Fruit fly (Drosophila melanogaster) whole organism, wandering third instar larva: ENCODE measurements around the gene AMPKalpha.

Experiments
- CG9705 ChIP-seq: fragments of 200-800 bp; sonication (Bioruptor generic); optimal IDR thresholded peaks from 2 replicates; lab custom pipeline; 2018; ENCODE audit warnings: missing biosample characterization, mild to moderate bottlenecking, missing genetic modification characterization
- CrebA ChIP-seq: fragments of 200-800 bp; sonication (Bioruptor generic); optimal IDR thresholded peaks from 2 replicates; lab custom pipeline; 2016; ENCODE audit warnings: missing biosample characterization, mild to moderate bottlenecking, missing genetic modification characterization, borderline replicate concordance
- Dfd ChIP-seq: fragments of >200 bp; optimal IDR thresholded peaks from 2 replicates; lab custom pipeline; 2017; ENCODE audit warnings: missing biosample characterization, missing genetic modification characterization
- Dif ChIP-seq: fragments of 200-275, 200-300 bp; sonication (Bioruptor generic); optimal IDR thresholded peaks from 2 replicates; lab custom pipeline; 2018; ENCODE audit warnings: missing biosample characterization, missing genetic modification characterization; ENCODE audit not compliant: partially characterized antibody
- GATAd ChIP-seq: sonication (Bioruptor generic); optimal IDR thresholded peaks from 2 replicates; lab custom pipeline; 2016; ENCODE audit warnings: missing biosample characterization, missing genetic modification characterization
- HLH106 ChIP-seq: fragments of 200-800 bp; optimal IDR thresholded peaks from 3 replicates; lab custom pipeline; 2019; ENCODE audit warnings: missing biosample characterization, mild to moderate bottlenecking, missing genetic modification characterization, moderate library complexity
- Hnf4 ChIP-seq: fragments of 200-800 bp; sonication (Bioruptor generic); optimal IDR thresholded peaks from 2 replicates; lab custom pipeline; 2016; ENCODE audit warnings: missing biosample characterization, mild to moderate bottlenecking, missing genetic modification characterization
- Hr78 ChIP-seq: fragments of >200 bp; optimal IDR thresholded peaks from 2 replicates; lab custom pipeline; 2017; ENCODE audit warnings: missing biosample characterization, missing genetic modification characterization
- Hr83 ChIP-seq: fragments of 200-300 bp; sonication (Bioruptor generic); optimal IDR thresholded peaks from 2 replicates; lab custom pipeline; 2016; ENCODE audit warnings: missing biosample characterization, mild to moderate bottlenecking, missing genetic modification characterization, moderate library complexity; ENCODE audit not compliant: poor library complexity, severe bottlenecking
- Jra ChIP-seq: sonication (Bioruptor generic); optimal IDR thresholded peaks from 2 replicates; lab custom pipeline; 2016; ENCODE audit warnings: missing biosample characterization, missing genetic modification characterization
- Mio ChIP-seq: sonication (Bioruptor generic); optimal IDR thresholded peaks from 2 replicates; lab custom pipeline; 2016; ENCODE audit warnings: missing biosample characterization, missing genetic modification characterization
- Myc ChIP-seq: fragments of >200 bp; optimal IDR thresholded peaks from 2 replicates; lab custom pipeline; 2017
- OdsH ChIP-seq: fragments of 200-800 bp; sonication (Bioruptor generic); optimal IDR thresholded peaks from 2 replicates; lab custom pipeline; 2016; ENCODE audit warnings: missing biosample characterization, mild to moderate bottlenecking, missing genetic modification characterization
- Rel ChIP-seq, 2 experiments: fragments of 200-800 bp; sonication (Bioruptor generic) in 1 of 2; optimal IDR thresholded peaks; 2 replicates in 1 of 2; 3 replicates in 1 of 2; lab custom pipeline; 2016 to 2019; ENCODE audit warnings: mild to moderate bottlenecking in 2 of 2, missing biosample characterization in 2 of 2, missing genetic modification characterization in 2 of 2, moderate library complexity in 1 of 2
- Sp1 ChIP-seq: fragments of 200-800 bp; sonication (Bioruptor generic); optimal IDR thresholded peaks from 3 replicates; lab custom pipeline; 2019; ENCODE audit warnings: missing biosample characterization, mild to moderate bottlenecking, missing genetic modification characterization, moderate library complexity
- Vsx2 ChIP-seq: fragments of 200-300, 225-300 bp; sonication (Bioruptor generic); optimal IDR thresholded peaks from 2 replicates; lab custom pipeline; 2018; ENCODE audit warnings: missing biosample characterization, missing genetic modification characterization; ENCODE audit not compliant: partially characterized antibody
- dsf ChIP-seq: sonication (Bioruptor generic); optimal IDR thresholded peaks from 2 replicates; lab custom pipeline; 2016; ENCODE audit warnings: missing biosample characterization, missing genetic modification characterization, borderline replicate concordance
- ey ChIP-seq: fragments of 200-800 bp; sonication (Bioruptor generic); optimal IDR thresholded peaks from 2 replicates; lab custom pipeline; 2016; ENCODE audit warnings: missing biosample characterization, missing genetic modification characterization
- foxo ChIP-seq, 2 experiments: fragments of 200-800 bp; sonication (Bioruptor generic); optimal IDR thresholded peaks; 2 replicates in 1 of 2; 3 replicates in 1 of 2; lab custom pipeline; 2016 to 2017; ENCODE audit warnings: missing biosample characterization in 2 of 2, missing genetic modification characterization in 2 of 2
- fru ChIP-seq: fragments of 200-800 bp; sonication (Bioruptor generic); optimal IDR thresholded peaks from 3 replicates; lab custom pipeline; 2016; ENCODE audit warnings: missing biosample characterization, mild to moderate bottlenecking, missing genetic modification characterization
- h ChIP-seq: fragments of 200-800 bp; sonication (Bioruptor generic); optimal IDR thresholded peaks from 3 replicates; lab custom pipeline; 2016; ENCODE audit warnings: missing biosample characterization, mild to moderate bottlenecking, missing genetic modification characterization
- jim ChIP-seq: fragments of 175-275, 200-325 bp; sonication (Bioruptor generic); optimal IDR thresholded peaks from 2 replicates; lab custom pipeline; 2016; ENCODE audit warnings: missing biosample characterization, mild to moderate bottlenecking, missing genetic modification characterization
- psq ChIP-seq: fragments of 200-800 bp; sonication (Bioruptor generic); optimal IDR thresholded peaks from 3 replicates; lab custom pipeline; 2017; ENCODE audit warnings: missing biosample characterization, mild to moderate bottlenecking, missing genetic modification characterization, moderate library complexity
- rgr ChIP-seq: fragments of 200-800 bp; sonication (Bioruptor generic); optimal IDR thresholded peaks from 3 replicates; lab custom pipeline; 2016; ENCODE audit warnings: missing biosample characterization, mild to moderate bottlenecking, missing genetic modification characterization
- sv ChIP-seq: fragments of 200-800 bp; sonication (Bioruptor generic); optimal IDR thresholded peaks from 3 replicates; lab custom pipeline; 2016; ENCODE audit warnings: missing biosample characterization, missing genetic modification characterization
- woc ChIP-seq: sonication (Bioruptor generic); optimal IDR thresholded peaks from 2 replicates; lab custom pipeline; 2016; ENCODE audit warnings: missing biosample characterization, mild to moderate bottlenecking, missing genetic modification characterization

AMPKalpha gene

DNA sequence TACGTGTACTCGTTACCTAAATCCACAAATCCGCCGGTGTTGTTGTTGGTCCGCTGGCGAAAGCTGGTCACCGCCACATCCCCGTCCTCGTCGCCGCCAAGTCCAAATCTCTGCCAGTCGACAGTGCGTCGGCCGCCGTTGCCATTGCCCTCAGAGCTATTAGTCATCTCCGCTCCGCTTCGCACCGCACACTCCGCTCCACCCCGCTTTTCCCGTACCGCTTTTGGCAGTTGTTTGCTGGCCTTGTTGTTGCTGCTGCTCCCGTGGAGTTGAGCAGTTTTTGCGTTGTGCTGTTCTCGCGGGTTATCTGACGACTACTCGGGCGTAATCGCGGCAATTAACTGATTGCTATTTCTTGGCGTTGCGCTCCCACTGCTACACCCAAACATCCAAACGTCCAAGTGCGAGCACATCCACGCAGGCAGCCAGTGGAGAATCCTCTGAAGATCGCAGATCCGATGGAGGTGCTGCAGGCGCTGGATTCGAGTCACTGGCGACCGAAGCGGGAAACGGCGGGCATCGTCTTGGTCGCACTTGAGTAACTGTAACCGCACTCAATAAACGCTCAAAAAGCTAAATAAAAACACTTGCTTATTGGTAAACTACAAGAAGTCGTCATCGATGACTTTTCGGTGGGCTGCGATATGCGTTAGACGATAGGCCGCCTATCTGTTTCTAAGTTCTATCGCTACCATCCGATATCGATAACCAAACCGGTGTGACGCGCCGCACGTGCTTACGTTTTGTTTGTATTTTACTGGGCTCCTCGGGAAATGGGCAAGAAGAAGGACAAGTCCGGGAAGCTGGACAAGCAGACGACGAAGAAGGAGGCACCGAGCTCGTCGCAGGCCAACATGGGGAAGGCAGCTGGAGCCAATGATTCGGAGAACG is 21.8 kb upstream of the AMPKalpha start, which contains the start of the genes CG12773 and CG11417:
CG12773 (minus strand) TSS at position 660 of the 891 bp plus-strand sequence.
CG11417 (plus strand) TSS at position 693 of the 891 bp plus-strand sequence.
- TF ChIP-seq rgr: no peak
- TF ChIP-seq dsf (GFP tag; lab: Kevin White, UChicago): no peak
- no peak for TF ChIP-seq Hr78 (GFP tag; lab: Kevin White, UChicago)
- peak; percentile 27 for TF ChIP-seq h (GFP tag; lab: Kevin White, UChicago)
- no peak for TF ChIP-seq CG9705 (GFP tag; lab: Kevin White, UChicago)
- TF ChIP-seq Vsx2: no peak
- TF ChIP-seq Rel (GFP tag; optimal IDR thresholded peaks at IDR 0.05; lab: Kevin White, UChicago): no peak
- TF ChIP-seq Rel (tag; optimal IDR thresholded peaks at IDR 0.05; lab: Kevin White, UChicago): no peak
- peak; percentile 9 for TF ChIP-seq Dif
- no peak for TF ChIP-seq HLH106
- peak; percentile 11 for TF ChIP-seq Sp1 (GFP tag; lab: Kevin White, UChicago)
- TF ChIP-seq psq (GFP tag; lab: Kevin White, UChicago): no peak
- peak; percentile 16 for TF ChIP-seq Myc (lab: Kevin White, UChicago)
- TF ChIP-seq Jra (GFP tag; lab: Kevin White, UChicago): peak; percentile 75
- no peak for TF ChIP-seq Dfd (GFP tag; lab: Kevin White, UChicago)

DNA sequence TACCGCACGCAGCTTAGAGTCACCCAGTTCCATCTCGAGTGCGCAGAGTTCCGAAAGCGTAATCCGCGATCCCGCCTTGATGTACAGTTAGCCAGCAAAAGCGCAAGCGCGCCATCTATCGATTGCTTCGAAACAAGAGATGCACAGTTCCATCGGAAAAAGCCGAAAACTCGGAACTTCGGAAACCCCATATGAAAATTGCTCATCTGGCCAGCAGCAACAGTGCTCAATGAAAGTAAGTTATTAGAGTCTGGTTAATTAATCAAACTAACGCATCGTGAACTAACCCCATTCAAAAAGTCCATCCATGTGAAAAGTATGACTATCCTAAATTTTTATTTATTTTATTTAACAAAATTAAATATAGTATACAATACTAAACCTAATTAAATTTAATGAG is 17.8 kb upstream of the AMPKalpha start, which contains the start of gene png:
png (minus strand) TSS at position 101 of the 400 bp plus-strand sequence.
- TF ChIP-seq Hr78 (GFP tag; lab: Kevin White, UChicago): no peak
- TF ChIP-seq jim (GFP tag; lab: Kevin White, UChicago): no peak
- no peak for TF ChIP-seq Hnf4 (GFP tag; lab: Kevin White, UChicago)
- TF ChIP-seq Rel (GFP tag; optimal IDR thresholded peaks at IDR 0.05; lab: Kevin White, UChicago): no peak
- no peak for TF ChIP-seq Rel (tag; optimal IDR thresholded peaks at IDR 0.05; lab: Kevin White, UChicago)
- no peak for TF ChIP-seq rgr
- no peak for TF ChIP-seq OdsH (GFP tag; lab: Kevin White, UChicago)
- TF ChIP-seq dsf (GFP tag; lab: Kevin White, UChicago): no peak
- TF ChIP-seq Mio (GFP tag; lab: Kevin White, UChicago): no peak
- no peak for TF ChIP-seq ey (GFP tag; lab: Kevin White, UChicago)
- no peak for TF ChIP-seq woc (GFP tag; lab: Kevin White, UChicago)

DNA sequence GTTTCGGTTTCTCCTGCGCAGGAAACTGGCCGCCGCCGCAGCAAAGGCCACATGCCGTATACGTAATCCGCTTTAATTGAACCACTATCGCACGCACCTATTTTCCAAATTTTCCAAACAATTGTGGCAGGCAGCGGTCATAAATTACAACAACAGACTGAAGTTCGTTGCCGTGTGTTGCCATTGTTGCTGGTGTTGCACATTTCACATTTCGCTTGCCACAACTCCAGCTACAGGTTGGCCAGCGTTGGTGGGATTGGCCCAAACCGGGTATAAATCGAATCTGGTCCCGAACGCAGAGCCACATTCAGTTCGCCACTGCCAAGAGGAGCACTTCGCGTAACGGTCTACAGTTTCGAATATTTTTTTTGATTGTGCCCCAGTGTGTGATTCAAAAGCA is 6.4 kb upstream of the AMPKalpha start, which contains the start of gene CG14770:
CG14770 (plus strand) TSS at position 301 of the 400 bp plus-strand sequence.
- TF ChIP-seq rgr (no peak), Jra (GFP tag; lab: Kevin White, UChicago) (no peak), GATAd (GFP tag; lab: Kevin White, UChicago) (no peak)

DNA sequence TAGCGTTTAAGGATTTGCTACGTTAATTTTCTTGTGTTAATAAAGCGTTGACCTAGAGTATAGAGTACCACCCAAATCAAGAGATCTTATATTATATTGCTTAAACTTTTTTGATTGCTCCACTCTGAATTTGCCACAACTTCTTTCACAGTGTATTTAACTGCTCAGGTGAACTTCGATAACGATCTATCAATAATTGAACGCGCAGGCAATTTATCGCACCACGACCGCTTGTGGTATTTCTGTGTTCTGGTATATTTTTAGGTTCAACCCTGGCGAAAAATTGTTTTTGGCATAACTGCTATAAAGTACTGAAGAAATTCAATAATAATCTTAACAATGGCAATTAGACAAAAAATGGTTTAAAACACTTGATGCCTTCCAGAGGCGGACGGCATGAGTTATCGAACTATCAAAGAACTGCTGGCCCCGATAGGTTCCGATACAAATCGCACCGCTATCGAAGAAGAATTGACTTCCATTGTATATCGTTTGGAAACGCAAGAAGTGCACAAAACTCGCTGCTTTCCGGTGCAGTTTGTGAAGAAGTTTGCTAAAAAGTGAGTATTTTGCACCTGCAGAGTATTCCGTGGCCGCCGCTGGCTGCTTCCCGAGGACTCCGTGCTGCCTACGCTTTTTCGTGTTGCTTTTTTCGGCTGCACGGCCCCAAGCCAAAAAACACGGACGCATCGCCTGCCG is 5.1 kb upstream of the AMPKalpha start, which contains the start of gene ssx:
ssx (plus strand) TSS at position 477 of the 699 bp plus-strand sequence.
- TF ChIP-seq HLH106: peak; percentile 42
- peak; percentile 36 for TF ChIP-seq fru
- no peak for TF ChIP-seq Hnf4 (GFP tag; lab: Kevin White, UChicago)
- no peak for TF ChIP-seq CrebA (GFP tag; lab: Kevin White, UChicago)
- peak; percentile 45 for TF ChIP-seq ey (GFP tag; lab: Kevin White, UChicago)
- peak; percentile 30 for TF ChIP-seq psq (GFP tag; lab: Kevin White, UChicago)
- peak; percentile 56 for TF ChIP-seq rgr
- peak; percentile 43 for TF ChIP-seq h (GFP tag; lab: Kevin White, UChicago)
- peak; percentile 41 for TF ChIP-seq sv (GFP tag; lab: Kevin White, UChicago)
- TF ChIP-seq woc (GFP tag; lab: Kevin White, UChicago): no peak
- TF ChIP-seq OdsH (GFP tag; lab: Kevin White, UChicago): peak; percentile 39
- TF ChIP-seq foxo (GFP tag; optimal IDR thresholded peaks at IDR 0.05; lab: Kevin White, UChicago): peak in 1 of 2 experiments; percentile 64
- peak; percentile 3 for TF ChIP-seq Hr83 (GFP tag; lab: Kevin White, UChicago)
- peak; percentile 23 for TF ChIP-seq Sp1 (GFP tag; lab: Kevin White, UChicago)
